Worm (Caenorhabditis elegans) whole organism, early embryonic: ENCODE measurements around the gene nhr-201.

Source experiments
- B0310.2 ChIP-seq: sonication (generic microtip); optimal IDR thresholded peaks from 2 replicates; lab custom pipeline; 2016; ENCODE audit warnings: mild to moderate bottlenecking, missing genetic modification characterization, missing compliant biosample characterization
- aly-1 ChIP-seq: sonication (generic microtip); optimal IDR thresholded peaks from 2 replicates; lab custom pipeline; 2016; ENCODE audit warnings: missing genetic modification characterization, missing compliant biosample characterization
- ama-1 ChIP-seq: fragments of 150-350 bp; optimal IDR thresholded peaks from 2 replicates; lab custom pipeline; 2014
- ceh-36 ChIP-seq: sonication (generic microtip); optimal IDR thresholded peaks from 2 replicates; lab custom pipeline; 2016; ENCODE audit warnings: missing genetic modification characterization, inconsistent platforms, missing compliant biosample characterization
- ets-7 ChIP-seq: sonication (generic microtip); optimal IDR thresholded peaks from 2 replicates; lab custom pipeline; 2016; ENCODE audit warnings: missing genotype, missing genetic modification characterization, missing compliant biosample characterization
- flt-1 ChIP-seq: fragments of 200-800 bp; sonication (Bioruptor generic); IDR thresholded peaks from 2 replicates; pipeline ENCODE4 v1.3.6; 2022; ENCODE audit warnings: missing genetic modification characterization, missing compliant biosample characterization
- hmbx-1 ChIP-seq: sonication (generic microtip); optimal IDR thresholded peaks from 2 replicates; lab custom pipeline; 2016; ENCODE audit warnings: mild to moderate bottlenecking, missing genetic modification characterization, missing compliant biosample characterization
- hmg-4 ChIP-seq: fragments of 200-800 bp; sonication (Bioruptor generic); optimal IDR thresholded peaks from 2 replicates; lab custom pipeline; 2018; ENCODE audit warnings: mild to moderate bottlenecking, missing genetic modification characterization, missing compliant biosample characterization
- hnd-1 ChIP-seq: sonication (generic microtip); optimal IDR thresholded peaks from 2 replicates; lab custom pipeline; 2016; ENCODE audit warnings: missing genetic modification characterization, missing compliant biosample characterization
- tbx-11 ChIP-seq: fragments of 200-800 bp; sonication (Bioruptor generic); IDR thresholded peaks from 2 replicates; pipeline ENCODE4 v1.3.6; 2022; ENCODE audit warnings: missing genetic modification characterization, missing compliant biosample characterization
- tbx-37 ChIP-seq: fragments of 200-800 bp; sonication (Bioruptor generic); conservative IDR thresholded peaks from 2 replicates; pipeline ENCODE4 v1.3.6; 2022; ENCODE audit warnings: missing genetic modification reagents, missing genetic modification characterization, missing compliant biosample characterization

DNA sequence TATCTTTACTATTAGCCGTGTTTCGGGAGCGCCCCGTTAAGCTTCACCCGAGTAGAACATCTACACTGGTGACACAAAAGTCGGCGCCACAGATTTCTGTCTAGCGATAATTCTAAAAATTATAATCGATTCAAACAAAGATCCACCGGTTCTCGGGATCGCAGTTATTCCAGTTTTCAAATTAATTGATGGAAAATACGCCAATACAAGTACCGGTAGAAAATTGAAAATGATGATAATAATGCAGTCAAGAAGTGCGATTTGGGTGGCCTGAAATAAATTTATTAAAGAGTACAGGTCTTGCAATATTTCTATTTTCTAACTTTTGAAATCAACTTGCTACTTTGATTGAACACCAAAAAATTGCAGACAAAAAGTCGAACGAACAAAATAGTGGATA is 2.9 kb downstream of the nhr-201 start:
- TF ChIP-seq ceh-36 (tag; lab: Kevin White, UChicago), result no peak
- no peak for TF ChIP-seq ets-7 (tag; lab: Kevin White, UChicago)
- TF ChIP-seq hmbx-1 (tag; lab: Kevin White, UChicago), result no peak
- TF ChIP-seq ama-1 (lab: Kevin White, UChicago), result no peak
- no peak for TF ChIP-seq hnd-1 (tag; lab: Kevin White, UChicago)
- no peak for TF ChIP-seq aly-1 (tag; lab: Kevin White, UChicago)
- no peak for TF ChIP-seq hmg-4 (GFP tag; lab: Kevin White, UChicago)
- TF ChIP-seq tbx-37 (GFP tag; lab: Robert Waterston, UW), result no peak
- TF ChIP-seq flt-1, result no peak
- no peak for TF ChIP-seq B0310.2 (tag; lab: Kevin White, UChicago)
- no peak for TF ChIP-seq tbx-11
